Fruit fly (Drosophila melanogaster): ENCODE results near the gene CG3618.

The CG3618 gene

DNA sequence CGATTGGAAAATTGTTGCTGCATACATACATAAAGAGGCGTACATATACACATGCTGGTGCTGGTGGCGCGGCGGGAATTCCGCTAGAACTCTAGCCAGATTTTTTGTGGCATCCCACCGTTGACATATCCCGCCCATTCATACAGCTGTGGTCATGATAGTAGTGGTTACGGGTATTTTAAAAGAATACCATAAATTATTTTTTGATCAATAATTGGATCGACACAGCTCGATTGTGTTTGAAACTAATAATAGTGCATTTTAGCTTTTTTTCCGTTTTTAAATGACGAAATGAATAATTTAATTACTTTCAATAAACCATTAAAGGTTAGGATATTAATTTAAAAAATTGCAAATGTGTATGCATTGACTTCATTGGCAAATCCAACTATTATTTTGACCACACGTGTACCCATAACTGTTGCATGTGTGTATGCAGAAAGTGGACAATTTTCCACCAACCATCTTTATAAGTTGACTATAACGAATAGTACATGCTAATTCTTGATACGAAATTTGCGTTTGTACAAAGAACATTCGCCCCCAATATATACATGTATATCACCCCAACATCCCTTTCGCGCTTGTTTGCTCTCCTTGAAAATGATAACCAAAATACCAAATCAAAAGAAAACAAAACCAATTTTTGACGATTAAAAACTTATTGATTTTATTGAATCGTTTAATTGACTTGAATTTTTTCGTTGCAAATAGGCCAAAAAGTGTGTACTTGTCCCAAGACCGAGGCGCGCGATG, 43.8 kb downstream of the CG3618 start:
- peak; percentile 38 for TF ChIP-seq noc (tag; optimal IDR thresholded peaks at IDR 0.05)

DNA sequence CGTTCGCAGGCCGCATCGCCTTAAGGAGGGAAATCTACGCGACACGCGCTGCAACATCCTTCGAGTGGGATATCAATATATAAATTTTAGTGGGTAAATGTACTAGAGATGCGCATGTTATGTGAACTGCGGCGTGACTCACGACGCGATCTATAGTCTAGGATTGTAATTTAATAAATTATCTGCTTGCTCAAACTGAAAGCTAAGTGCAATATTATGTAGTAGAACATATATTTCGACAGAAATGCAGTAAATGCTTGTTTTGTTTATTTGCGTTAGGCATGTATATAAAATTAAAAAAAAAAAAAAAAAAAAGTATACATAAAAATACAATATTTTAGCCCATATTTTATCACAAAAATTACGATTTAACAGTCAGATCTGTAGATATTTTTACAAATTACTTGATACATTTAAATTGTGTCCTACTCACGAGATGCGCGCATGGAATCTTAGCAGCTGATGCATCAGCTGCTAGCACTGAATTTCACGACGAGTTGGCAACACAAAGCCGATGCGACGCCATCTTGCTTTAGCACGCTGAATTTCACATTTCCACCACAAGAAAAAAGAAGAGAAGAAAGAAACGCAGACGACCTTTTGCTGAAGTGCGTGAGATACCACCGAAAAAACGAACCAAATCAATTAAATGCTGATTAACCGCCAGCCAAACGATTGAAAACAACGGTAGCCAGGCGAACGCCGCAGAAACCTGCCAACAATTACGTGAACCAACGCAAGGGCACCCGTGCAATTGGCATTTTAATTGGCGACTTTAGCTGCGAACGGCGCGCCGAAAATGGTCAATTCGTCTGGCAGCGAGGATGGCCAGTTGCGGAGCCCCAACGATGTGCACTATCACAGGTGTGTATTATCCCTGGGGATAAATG, 44.6 kb downstream of the CG3618 start, which contains the start of the genes CG4042 and Pitslre:
Gene CG4042 (minus strand): TSS at position 507 of the 890 bp plus-strand sequence.
Gene Pitslre (plus strand): TSS at position 528 of the 890 bp plus-strand sequence.
- TF ChIP-seq noc (tag; optimal IDR thresholded peaks at IDR 0.05) = no peak

DNA sequence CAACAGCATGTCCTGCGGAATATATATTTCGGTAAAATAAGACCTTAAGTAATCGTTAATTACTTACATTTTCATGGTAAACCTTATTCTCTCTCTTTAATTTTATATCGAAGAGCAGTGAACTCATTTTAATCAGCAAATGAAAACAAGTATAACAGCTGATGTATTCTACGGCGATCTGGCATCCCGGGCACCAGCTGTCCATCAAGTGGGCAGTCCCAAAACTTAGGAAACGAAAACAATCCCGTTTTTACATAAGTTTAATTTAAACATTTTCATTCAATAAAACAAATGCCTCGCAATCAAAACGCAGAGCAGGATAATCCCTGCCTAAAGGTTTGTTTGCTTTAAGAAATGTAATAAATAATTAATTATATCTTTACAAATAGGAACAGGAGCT, 46.5 kb downstream of the CG3618 start, which contains the start of the genes CG4074 and CG4186:
Gene CG4074 (minus strand): TSS at position 151 of the 400 bp plus-strand sequence.
Gene CG4186 (plus strand): TSS at position 237 of the 400 bp plus-strand sequence.
- TF ChIP-seq noc (tag; optimal IDR thresholded peaks at IDR 0.05) = no peak

DNA sequence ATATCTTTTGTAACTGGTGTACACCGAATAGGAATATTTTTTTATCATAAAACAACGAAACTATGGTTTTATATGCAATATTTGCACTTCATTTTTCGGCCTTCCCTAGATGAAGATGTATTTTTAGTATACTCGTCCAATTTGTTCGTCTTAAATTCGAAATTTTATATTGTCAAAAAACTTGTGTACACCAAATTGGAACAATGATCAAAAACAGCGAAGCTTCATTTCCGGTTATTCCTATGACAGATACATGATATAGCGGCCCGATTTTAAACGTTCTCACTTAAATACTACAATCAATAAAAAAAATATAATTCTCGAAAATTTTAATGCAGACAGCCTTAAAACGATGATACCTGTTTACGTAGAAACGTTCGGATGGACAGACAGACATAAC, 48.6 kb downstream of the CG3618 start:
- TF ChIP-seq noc (tag; optimal IDR thresholded peaks at IDR 0.05) = no peak

Data from whole organism, larva.